Worm (Caenorhabditis elegans) whole organism, L1 larva: ENCODE measurements around the gene T27D12.6.
A peak's percentile ranks its signal among the peaks of the same experiment; 100 is the strongest.

Source experiments
- C04F5.9 ChIP-seq: sonication (generic microtip); optimal IDR thresholded peaks from 2 replicates; lab custom pipeline; 2016; ENCODE audit warnings: missing genetic modification characterization, missing compliant biosample characterization
- C16A3.4 ChIP-seq: fragments of 150-350 bp; optimal IDR thresholded peaks from 2 replicates; lab custom pipeline; 2014; ENCODE audit warnings: missing biosample characterization, missing genetic modification characterization
- F16B12.6 ChIP-seq: fragments of 150-350 bp; optimal IDR thresholded peaks from 2 replicates; lab custom pipeline; 2014; ENCODE audit warnings: missing biosample characterization, missing genetic modification characterization
- Y116A8C.19 ChIP-seq: sonication (generic microtip); optimal IDR thresholded peaks from 2 replicates; lab custom pipeline; 2016; ENCODE audit warnings: missing compliant biosample characterization, missing genetic modification characterization, borderline replicate concordance
- alr-1 ChIP-seq: fragments of 200-800 bp; sonication (Bioruptor generic); optimal IDR thresholded peaks from 2 replicates; lab custom pipeline; 2018; ENCODE audit warnings: borderline replicate concordance, mild to moderate bottlenecking, missing genetic modification characterization, missing compliant biosample characterization
- aly-2 ChIP-seq: fragments of 150-350 bp; optimal IDR thresholded peaks from 2 replicates; lab custom pipeline; 2014; ENCODE audit warnings: missing biosample characterization, missing genetic modification characterization
- ceh-8 ChIP-seq: fragments of 200-800 bp; sonication (Bioruptor generic); optimal IDR thresholded peaks from 2 replicates; lab custom pipeline; 2018; ENCODE audit warnings: mild to moderate bottlenecking, missing genetic modification characterization, moderate library complexity, missing compliant biosample characterization
- ceh-88 ChIP-seq: fragments of 200-800 bp; sonication (Bioruptor generic); IDR thresholded peaks from 2 replicates; pipeline ENCODE4 v1.3.6; 2022; ENCODE audit warnings: missing genetic modification characterization, missing compliant biosample characterization
- ces-1 ChIP-seq: fragments of 150-350 bp; optimal IDR thresholded peaks from 2 replicates; lab custom pipeline; 2014; ENCODE audit warnings: missing biosample characterization, missing genetic modification reagents, missing genetic modification characterization
- efl-1 ChIP-seq, 4 experiments: fragments of 150-350 bp; optimal IDR thresholded peaks in 3 of 4; peaks in 1 of 4; 1 replicate in 1 of 4; 2 replicates in 3 of 4; lab custom pipeline; 2014; ENCODE audit warnings: missing biosample characterization in 2 of 4, missing genetic modification characterization in 2 of 4, missing genetic modification reagents in 2 of 4
- egl-13 ChIP-seq: sonication (generic microtip); optimal IDR thresholded peaks from 2 replicates; lab custom pipeline; 2016; ENCODE audit warnings: missing genotype, missing genetic modification reagents, missing genetic modification characterization, missing compliant biosample characterization
- egl-27 ChIP-seq, 2 experiments: fragments of 150-350 bp in 1 of 2; sonication (generic microtip); optimal IDR thresholded peaks; 3 replicates each; lab custom pipeline; 2017 to 2018; ENCODE audit warnings: missing biosample characterization in 2 of 2, missing genetic modification characterization in 2 of 2, missing genetic modification reagents in 2 of 2
- elt-3 ChIP-seq, 6 experiments: fragments of 150-350 bp in 1 of 6; sonication (generic microtip); optimal IDR thresholded peaks; 2 replicates each; lab custom pipeline; 2017 to 2018; ENCODE audit warnings: missing biosample characterization in 6 of 6, missing genetic modification characterization in 6 of 6, inconsistent platforms in 1 of 6
- fkh-4 ChIP-seq: sonication (generic microtip); optimal IDR thresholded peaks from 2 replicates; lab custom pipeline; 2016; ENCODE audit warnings: missing compliant biosample characterization, missing genetic modification characterization, borderline replicate concordance
- grh-1 ChIP-seq: fragments of 200-800 bp; sonication (Bioruptor generic); IDR thresholded peaks from 2 replicates; pipeline ENCODE4 v1.3.6; 2022; ENCODE audit warnings: missing genetic modification reagents, missing genetic modification characterization, missing compliant biosample characterization
- hlh-4 ChIP-seq: sonication (generic microtip); optimal IDR thresholded peaks from 2 replicates; lab custom pipeline; 2016; ENCODE audit warnings: mild to moderate bottlenecking, missing genetic modification characterization, missing compliant biosample characterization
- hpl-2 ChIP-seq: fragments of 150-350 bp; optimal IDR thresholded peaks from 2 replicates; lab custom pipeline; 2014; ENCODE audit warnings: missing biosample characterization, missing genetic modification reagents, missing genetic modification characterization
- jun-1 ChIP-seq: fragments of 150-350 bp; optimal IDR thresholded peaks from 2 replicates; lab custom pipeline; 2014; ENCODE audit warnings: missing biosample characterization, missing genetic modification reagents, missing genetic modification characterization
- lin-13 ChIP-seq: fragments of 150-350 bp; optimal IDR thresholded peaks from 2 replicates; lab custom pipeline; 2014; ENCODE audit warnings: missing biosample characterization, missing genetic modification reagents, missing genetic modification characterization
- lin-35 ChIP-seq, 2 experiments: fragments of 150-350 bp; optimal IDR thresholded peaks; 2 replicates each; lab custom pipeline; 2014; ENCODE audit warnings: missing biosample characterization in 2 of 2, missing genetic modification characterization in 2 of 2, missing genetic modification reagents in 2 of 2
- lin-39 ChIP-seq: fragments of 150-350 bp; optimal IDR thresholded peaks from 2 replicates; lab custom pipeline; 2014; ENCODE audit warnings: missing biosample characterization, missing genetic modification reagents, missing genetic modification characterization
- lir-3 ChIP-seq: sonication (generic microtip); optimal IDR thresholded peaks from 2 replicates; lab custom pipeline; 2016; ENCODE audit warnings: mild to moderate bottlenecking, missing genetic modification characterization, moderate library complexity, missing compliant biosample characterization; ENCODE audit not compliant: poor library complexity
- lsy-2 ChIP-seq, 2 experiments: fragments of 150-350 bp; optimal IDR thresholded peaks; 2 replicates each; lab custom pipeline; 2014; ENCODE audit warnings: missing biosample characterization in 2 of 2, missing genetic modification characterization in 2 of 2
- mab-9 ChIP-seq: fragments of 200-800 bp; sonication (Bioruptor generic); IDR thresholded peaks from 2 replicates; pipeline ENCODE4 v1.3.6; 2022; ENCODE audit warnings: missing genetic modification reagents, missing genetic modification characterization, missing compliant biosample characterization
- mdl-1 ChIP-seq, 2 experiments: fragments of 150-350 bp; optimal IDR thresholded peaks; 2 replicates each; lab custom pipeline; 2014 to 2017; ENCODE audit warnings: missing biosample characterization in 2 of 2, missing genetic modification characterization in 2 of 2, inconsistent platforms in 1 of 2
- mef-2 ChIP-seq: fragments of 150-350 bp; optimal IDR thresholded peaks from 2 replicates; lab custom pipeline; 2014; ENCODE audit warnings: missing biosample characterization, missing genetic modification characterization
- nhr-11 ChIP-seq: fragments of 150-350 bp; optimal IDR thresholded peaks from 2 replicates; lab custom pipeline; 2014; ENCODE audit warnings: missing biosample characterization, missing genetic modification characterization
- nhr-19 ChIP-seq: fragments of 200-800 bp; sonication (Bioruptor generic); conservative IDR thresholded peaks from 2 replicates; pipeline ENCODE4 v1.3.6; 2022; ENCODE audit warnings: missing genetic modification characterization, missing compliant biosample characterization
- nhr-20 ChIP-seq: sonication (generic microtip); optimal IDR thresholded peaks from 2 replicates; lab custom pipeline; 2016; ENCODE audit warnings: mild to moderate bottlenecking, missing genetic modification characterization, missing compliant biosample characterization
- nhr-237 ChIP-seq: fragments of 150-350 bp; optimal IDR thresholded peaks from 2 replicates; lab custom pipeline; 2014; ENCODE audit warnings: missing biosample characterization, missing genetic modification characterization
- nhr-47 ChIP-seq: sonication (generic microtip); optimal IDR thresholded peaks from 2 replicates; lab custom pipeline; 2016; ENCODE audit warnings: mild to moderate bottlenecking, missing genetic modification characterization, moderate library complexity, missing compliant biosample characterization
- nhr-71 ChIP-seq: sonication (generic microtip); optimal IDR thresholded peaks from 2 replicates; lab custom pipeline; 2016; ENCODE audit warnings: mild to moderate bottlenecking, missing genetic modification characterization, moderate library complexity, missing compliant biosample characterization
- nhr-84 ChIP-seq: sonication (generic microtip); optimal IDR thresholded peaks from 2 replicates; lab custom pipeline; 2017; ENCODE audit warnings: missing biosample characterization, missing genetic modification characterization
- nhr-85 ChIP-seq: sonication (generic microtip); peaks from one replicate; lab custom pipeline; 2016; ENCODE audit warnings: missing genetic modification characterization, inconsistent platforms, missing compliant biosample characterization
- nhr-90 ChIP-seq: sonication (generic microtip); optimal IDR thresholded peaks from 2 replicates; lab custom pipeline; 2016; ENCODE audit warnings: mild to moderate bottlenecking, missing genetic modification characterization, missing compliant biosample characterization; ENCODE audit not compliant: poor library complexity
- pag-3 ChIP-seq: sonication (generic microtip); optimal IDR thresholded peaks from 2 replicates; lab custom pipeline; 2017; ENCODE audit warnings: missing genetic modification characterization, mild to moderate bottlenecking, missing compliant biosample characterization, antibody characterized with exemption, borderline replicate concordance; ENCODE audit not compliant: insufficient read depth
- pax-3 ChIP-seq: fragments of 200-800 bp; sonication (Bioruptor generic); optimal IDR thresholded peaks from 2 replicates; lab custom pipeline; 2018; ENCODE audit warnings: mild to moderate bottlenecking, missing genetic modification characterization, moderate library complexity, missing compliant biosample characterization
- pqm-1 ChIP-seq: sonication (generic microtip); optimal IDR thresholded peaks from 3 replicates; lab custom pipeline; 2017; ENCODE audit warnings: missing biosample characterization, missing genetic modification characterization
- skn-1 ChIP-seq: fragments of 150-350 bp; optimal IDR thresholded peaks from 2 replicates; lab custom pipeline; 2014; ENCODE audit warnings: missing biosample characterization, missing genetic modification characterization
- snpc-4 ChIP-seq: fragments of 150-350 bp; optimal IDR thresholded peaks from 2 replicates; lab custom pipeline; 2014; ENCODE audit warnings: missing biosample characterization, missing genetic modification characterization
- sptf-1 ChIP-seq: fragments of 150-350 bp; optimal IDR thresholded peaks from 2 replicates; lab custom pipeline; 2014; ENCODE audit warnings: missing biosample characterization, missing genetic modification characterization
- sup-37 ChIP-seq: fragments of 200-800 bp; sonication (Bioruptor generic); optimal IDR thresholded peaks from 2 replicates; lab custom pipeline; 2018; ENCODE audit warnings: mild to moderate bottlenecking, missing genetic modification characterization, missing compliant biosample characterization
- swsn-7 ChIP-seq: sonication (generic microtip); optimal IDR thresholded peaks from 2 replicates; lab custom pipeline; 2016; ENCODE audit warnings: missing genetic modification characterization, missing compliant biosample characterization
- tbx-2 ChIP-seq: sonication (generic microtip); optimal IDR thresholded peaks from 2 replicates; lab custom pipeline; 2016; ENCODE audit warnings: missing genetic modification characterization, missing compliant biosample characterization
- tlp-1 ChIP-seq: fragments of 150-350 bp; optimal IDR thresholded peaks from 2 replicates; lab custom pipeline; 2014; ENCODE audit warnings: missing biosample characterization, missing genetic modification characterization
- unc-130 ChIP-seq: fragments of 150-350 bp; optimal IDR thresholded peaks from 2 replicates; lab custom pipeline; 2017; ENCODE audit warnings: missing biosample characterization, missing genetic modification characterization, inconsistent platforms
- unc-62 ChIP-seq: fragments of 150-350 bp; optimal IDR thresholded peaks from 2 replicates; lab custom pipeline; 2014; ENCODE audit warnings: missing biosample characterization, missing genetic modification reagents, missing genetic modification characterization
- unc-98 ChIP-seq: fragments of 200-800 bp; sonication (Bioruptor generic); IDR thresholded peaks from 2 replicates; pipeline ENCODE4 v1.3.6; 2022; ENCODE audit warnings: missing genetic modification characterization, missing compliant biosample characterization
- vab-15 ChIP-seq: sonication (generic microtip); optimal IDR thresholded peaks from 2 replicates; lab custom pipeline; 2017; ENCODE audit warnings: missing genotype, mild to moderate bottlenecking, missing genetic modification characterization, missing compliant biosample characterization

Gene T27D12.6

DNA sequence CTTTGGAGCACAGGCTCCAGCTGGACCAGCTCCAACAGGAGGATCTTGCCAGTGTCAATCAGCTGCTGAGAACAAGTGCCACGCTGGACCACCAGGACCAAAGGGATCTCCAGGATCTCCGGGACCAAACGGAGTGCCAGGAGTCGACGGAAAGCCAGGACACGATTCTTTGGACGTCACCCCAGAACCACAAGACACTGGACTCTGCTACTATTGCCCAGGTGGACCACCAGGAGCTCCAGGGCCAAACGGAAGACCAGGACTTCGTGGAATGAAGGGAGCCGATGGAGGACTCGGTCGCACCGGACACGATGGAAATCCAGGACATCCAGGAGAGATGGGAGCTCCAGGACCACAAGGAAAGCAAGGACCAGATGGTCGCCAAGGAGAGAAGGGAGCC, 33.6 kb downstream of the T27D12.6 start:
- TF ChIP-seq sptf-1 (no peak), efl-1 (optimal IDR thresholded peaks at IDR 0.05; lab: Kevin White, UChicago) (no peak), efl-1 (GFP tag; optimal IDR thresholded peaks at IDR 0.05 in 1 of 2; lab: Kevin White, UChicago) (peak in 1 of 2 experiments; percentile 3)

DNA sequence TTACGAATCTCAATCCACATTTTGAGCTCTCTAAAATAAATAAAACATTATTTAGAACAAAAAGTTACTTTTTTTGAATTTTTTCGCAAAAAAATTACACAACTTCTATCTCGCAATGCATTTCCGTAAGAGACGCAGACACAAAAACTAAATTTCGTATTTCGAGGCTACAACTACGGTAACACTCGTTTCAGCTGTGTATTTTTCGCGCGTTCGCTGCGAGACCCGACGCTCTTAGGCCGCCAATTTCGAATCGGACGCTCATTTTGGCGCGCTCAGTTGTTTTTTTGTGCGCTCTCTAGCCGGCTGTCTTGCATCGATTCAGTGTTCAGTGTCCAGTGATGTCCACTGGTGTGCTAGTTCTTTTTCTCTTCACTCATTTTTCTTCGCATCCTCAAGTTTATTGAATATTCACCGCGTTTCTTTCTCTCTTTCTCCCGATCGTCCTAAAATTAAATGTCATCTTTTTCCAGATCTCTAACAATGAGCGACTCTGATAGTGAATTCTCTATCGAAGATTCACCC, 39.4 kb downstream of the T27D12.6 start, which contains the start of the genes npp-3 and top-2:
npp-3 (minus strand) TSS at position 115 of the 525 bp plus-strand sequence.
top-2 (plus strand) TSS at position 475 of the 525 bp plus-strand sequence.
- TF ChIP-seq nhr-20 (tag; lab: Kevin White, UChicago) (peak; percentile 92), mef-2 (tag; lab: Kevin White, UChicago) (peak; percentile 83), tlp-1 (tag; lab: Kevin White, UChicago) (no peak), C04F5.9 (tag; lab: Kevin White, UChicago) (peak; percentile 89), alr-1 (tag; lab: Kevin White, UChicago) (no peak), nhr-237 (peak; percentile 73), lin-13 (GFP tag; lab: Kevin White, UChicago) (peak; percentile 95), skn-1 (tag; lab: Kevin White, UChicago) (peak; percentile 94), swsn-7 (tag; lab: Kevin White, UChicago) (peak; percentile 94), nhr-11 (tag; lab: Kevin White, UChicago) (peak; percentile 93), egl-27 (tag; optimal IDR thresholded peaks at IDR 0.05; lab: Kevin White, UChicago) (peak; percentile 3 to 22), unc-98 (GFP tag; lab: Robert Waterston, UW) (no peak), Y116A8C.19 (no peak), unc-130 (tag; lab: Kevin White, UChicago) (peak; percentile 94), mdl-1 (tag; optimal IDR thresholded peaks at IDR 0.05; lab: Kevin White, UChicago) (peak in 1 of 2 experiments; percentile 83), elt-3 (tag; optimal IDR thresholded peaks at IDR 0.05; lab: Kevin White, UChicago) (peak in 4 of 6 experiments; percentile 2 to 93 (median 68)), ceh-88 (GFP tag; lab: Robert Waterston, UW) (peak; percentile 83), nhr-90 (tag; lab: Kevin White, UChicago) (peak; percentile 90), lin-39 (tag; lab: Kevin White, UChicago) (peak; percentile 83), ces-1 (GFP tag; lab: Kevin White, UChicago) (no peak), nhr-19 (peak; percentile 94), jun-1 (tag; lab: Kevin White, UChicago) (peak; percentile 93), grh-1 (GFP tag; lab: Robert Waterston, UW) (peak; percentile 89), nhr-47 (tag; lab: Kevin White, UChicago) (peak; percentile 97), mab-9 (GFP tag; lab: Robert Waterston, UW) (peak; percentile 80; the same call in 1 of the 2 replicates), snpc-4 (tag; lab: Kevin White, UChicago) (peak; percentile 79), lir-3 (tag; lab: Kevin White, UChicago) (peak; percentile 85), ceh-8 (GFP tag; lab: Kevin White, UChicago) (peak; percentile 86), lsy-2 (tag; optimal IDR thresholded peaks at IDR 0.05; lab: Kevin White, UChicago) (peak; percentile 99 to 100), lin-35 (GFP tag; optimal IDR thresholded peaks at IDR 0.05; lab: Kevin White, UChicago) (peak; percentile 99 to 100), fkh-4 (tag; lab: Kevin White, UChicago) (peak; percentile 65), nhr-71 (peak; percentile 97), pag-3 (tag; lab: Kevin White, UChicago) (no peak), pax-3 (tag; lab: Kevin White, UChicago) (peak; percentile 88), egl-13 (peak; percentile 89), sptf-1 (no peak), nhr-84 (no peak), nhr-85 (tag; lab: Kevin White, UChicago) (peak; percentile 97), sup-37 (GFP tag; lab: Kevin White, UChicago) (peak; percentile 24), hlh-4 (tag; lab: Kevin White, UChicago) (no peak), pqm-1 (tag; lab: Kevin White, UChicago) (no peak), tbx-2 (tag; lab: Kevin White, UChicago) (peak; percentile 95), F16B12.6 (tag; lab: Kevin White, UChicago) (peak; percentile 74), aly-2 (tag; lab: Kevin White, UChicago) (peak; percentile 78), vab-15 (tag; lab: Kevin White, UChicago) (peak; percentile 86), hpl-2 (GFP tag; lab: Kevin White, UChicago) (peak; percentile 27), C16A3.4 (tag; lab: Kevin White, UChicago) (peak; percentile 95), unc-62 (GFP tag; lab: Kevin White, UChicago) (no peak)
